Fruit fly (Drosophila melanogaster): Measurements from ENCODE around the gene CG42780.
A peak's percentile ranks its signal among the peaks of the same experiment; 100 is the strongest.

The CG42780 gene

dm6 chrX:7333858-7334800 lies 2.1 kb upstream of the CG42780 start (continued):
- no peak for TF ChIP-seq CG7745 (tag; optimal IDR thresholded peaks at IDR 0.05)
- no peak for TF ChIP-seq zen (tag; optimal IDR thresholded peaks at IDR 0.05)
- no peak for TF ChIP-seq yki (optimal IDR thresholded peaks at IDR 0.05)
- no peak for TF ChIP-seq CG10654 (GFP tag; optimal IDR thresholded peaks at IDR 0.05)
- TF ChIP-seq Meics (GFP tag; optimal IDR thresholded peaks at IDR 0.05) = peak; percentile 68
- no peak for TF ChIP-seq en (GFP tag; optimal IDR thresholded peaks at IDR 0.05)
- peak; percentile 5 for TF ChIP-seq lmd (GFP tag; IDR thresholded peaks at IDR 0.05)
- TF ChIP-seq Tbp (GFP tag; optimal IDR thresholded peaks at IDR 0.05) = no peak
- no peak for TF ChIP-seq CG12236 (GFP tag; optimal IDR thresholded peaks at IDR 0.05)
- TF ChIP-seq Eip74EF (GFP tag; optimal IDR thresholded peaks at IDR 0.05) = no peak
- 0 out of 3 replicates have a peak, but pooled peaks have one; percentile 42 for TF ChIP-seq CG11695 (GFP tag; IDR thresholded peaks at IDR 0.05)
- no peak for TF ChIP-seq Max (GFP tag; optimal IDR thresholded peaks at IDR 0.05)
- 0 out of 2 replicates have a peak, but pooled peaks have one; percentile 17 for TF ChIP-seq Ada2b (GFP tag; IDR thresholded peaks at IDR 0.05)
- peak; percentile 3 for TF ChIP-seq CG15514 (GFP tag; optimal IDR thresholded peaks at IDR 0.05)
- no peak for TF ChIP-seq Nf-YB (GFP tag; optimal IDR thresholded peaks at IDR 0.05)
- TF ChIP-seq pho (GFP tag; optimal IDR thresholded peaks at IDR 0.05) = peak; percentile 75
- TF ChIP-seq C15 (GFP tag; IDR thresholded peaks at IDR 0.05) = no peak
- no peak for TF ChIP-seq fd102C (GFP tag; optimal IDR thresholded peaks at IDR 0.05)
- TF ChIP-seq grn (GFP tag; optimal IDR thresholded peaks at IDR 0.05) = no peak
- TF ChIP-seq btn (GFP tag; optimal IDR thresholded peaks at IDR 0.05) = no peak
- TF ChIP-seq crol (GFP tag; IDR thresholded peaks at IDR 0.05) = no peak
- TF ChIP-seq zfh1 (GFP tag; IDR thresholded peaks at IDR 0.05) = peak; percentile 41; the same call in 1 of the 3 replicates
- TF ChIP-seq NfI (GFP tag; optimal IDR thresholded peaks at IDR 0.05) = peak; percentile 6
- no peak for TF ChIP-seq odd (GFP tag; optimal IDR thresholded peaks at IDR 0.05)
- TF ChIP-seq Poxn (GFP tag; IDR thresholded peaks at IDR 0.05) = no peak; the same call in 1 of the 2 replicates
- peak; percentile 58 for TF ChIP-seq CG11398 (GFP tag; optimal IDR thresholded peaks at IDR 0.05)
- TF ChIP-seq Hmx (GFP tag; optimal IDR thresholded peaks at IDR 0.05) = no peak
- TF ChIP-seq MESR4 (GFP tag; optimal IDR thresholded peaks at IDR 0.05) = no peak
- TF ChIP-seq NK7.1 (GFP tag; optimal IDR thresholded peaks at IDR 0.05) = peak; percentile 21
- no peak for TF ChIP-seq Dek (tag; optimal IDR thresholded peaks at IDR 0.05)
- TF ChIP-seq CG15696 (tag; optimal IDR thresholded peaks at IDR 0.05) = no peak
- TF ChIP-seq CG1233 (GFP tag; optimal IDR thresholded peaks at IDR 0.05) = no peak
- TF ChIP-seq trh (GFP tag; optimal IDR thresholded peaks at IDR 0.05) = no peak
- no peak for TF ChIP-seq CG31441 (GFP tag; IDR thresholded peaks at IDR 0.05)
- TF ChIP-seq Elba2 (GFP tag; optimal IDR thresholded peaks at IDR 0.05) = no peak
- no peak for TF ChIP-seq dati (GFP tag; IDR thresholded peaks at IDR 0.05)
- TF ChIP-seq Trl (optimal IDR thresholded peaks at IDR 0.05) = no peak
- TF ChIP-seq Trl (GFP tag; optimal IDR thresholded peaks at IDR 0.05) = peak; percentile 28
- peak; percentile 42 for TF ChIP-seq da (GFP tag; optimal IDR thresholded peaks at IDR 0.05)
- TF ChIP-seq pros (GFP tag; optimal IDR thresholded peaks at IDR 0.05) = no peak
- no peak for TF ChIP-seq fd64A (GFP tag; optimal IDR thresholded peaks at IDR 0.05)
- no peak for TF ChIP-seq Oaz (GFP tag; IDR thresholded peaks at IDR 0.05)
- no peak for TF ChIP-seq lbe (GFP tag; optimal IDR thresholded peaks at IDR 0.05)
- no peak for TF ChIP-seq jigr1 (GFP tag; IDR thresholded peaks at IDR 0.05)
- peak; percentile 62 for TF ChIP-seq fu2 (GFP tag; optimal IDR thresholded peaks at IDR 0.05)
- no peak for TF ChIP-seq CG4854 (GFP tag; optimal IDR thresholded peaks at IDR 0.05)
- no peak for TF ChIP-seq insv (GFP tag; optimal IDR thresholded peaks at IDR 0.05)
- no peak for TF ChIP-seq Blimp-1 (GFP tag; optimal IDR thresholded peaks at IDR 0.05)
- TF ChIP-seq CG11560 (tag; IDR thresholded peaks at IDR 0.05) = no peak
- no peak for TF ChIP-seq cas (GFP tag; IDR thresholded peaks at IDR 0.05)
